Worm (Caenorhabditis elegans): ENCODE results near the gene srd-64.
A peak's percentile ranks its signal among the peaks of the same experiment; 100 is the strongest.

srd-64 gene

ce11 chrIII:1705331-1705730, 10.4 kb upstream of the srd-64 start:
- no peak for TF ChIP-seq skn-1 (tag; optimal IDR thresholded peaks at IDR 0.05)
- no peak for TF ChIP-seq nhr-77 (tag; optimal IDR thresholded peaks at IDR 0.05)
- no peak for TF ChIP-seq Y55F3AM.14 (GFP tag; optimal IDR thresholded peaks at IDR 0.05)
- no peak for TF ChIP-seq nhr-129 (tag; optimal IDR thresholded peaks at IDR 0.05)
- TF ChIP-seq ama-1 (optimal IDR thresholded peaks at IDR 0.05): no peak
- TF ChIP-seq ztf-4 (tag; optimal IDR thresholded peaks at IDR 0.05): no peak
- TF ChIP-seq egl-27 (tag; optimal IDR thresholded peaks at IDR 0.05): no peak
- no peak for TF ChIP-seq ZK546.5 (tag; optimal IDR thresholded peaks at IDR 0.05)
- TF ChIP-seq elt-3 (tag; optimal IDR thresholded peaks at IDR 0.05): no peak

ce11 chrIII:1704020-1704419, 9.1 kb upstream of the srd-64 start:
- TF ChIP-seq nhr-25 (tag; optimal IDR thresholded peaks at IDR 0.05): no peak
- no peak for TF ChIP-seq nhr-21 (tag; optimal IDR thresholded peaks at IDR 0.05)
- TF ChIP-seq lin-39 (tag; optimal IDR thresholded peaks at IDR 0.05): no peak

ce11 chrIII:1702337-1702736, 7.4 kb upstream of the srd-64 start, which contains the start of gene spex-3:
Gene spex-3, minus strand, starts transcription at chrIII:1702437.
- TF ChIP-seq aly-2 (tag; optimal IDR thresholded peaks at IDR 0.05) (no peak), nhr-237 (tag; optimal IDR thresholded peaks at IDR 0.05) (no peak), nhr-23 (tag; optimal IDR thresholded peaks at IDR 0.05) (no peak), alr-1 (tag; optimal IDR thresholded peaks at IDR 0.05) (no peak)

DNA sequence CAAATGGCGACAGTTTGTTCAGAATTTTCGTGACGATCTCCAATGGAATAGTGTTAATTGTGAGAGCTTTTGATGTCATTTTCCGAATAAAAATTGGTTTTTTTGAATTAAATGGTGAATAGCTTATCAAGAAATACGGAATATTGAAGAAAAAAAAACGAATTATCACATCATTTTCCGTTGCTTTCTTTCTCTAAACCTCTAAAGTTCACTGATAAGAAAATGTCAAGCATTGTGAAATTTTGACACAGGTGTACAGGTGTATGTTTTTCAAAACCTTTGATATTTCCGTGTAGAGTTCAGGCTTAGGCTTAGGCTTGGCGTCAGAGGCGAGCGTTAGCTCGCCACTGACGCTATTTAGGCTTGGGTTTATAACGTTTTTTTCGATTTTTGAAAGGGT, 3.9 kb upstream of the srd-64 start, which contains the start of gene fbxa-74:
TSS of gene fbxa-74 (minus strand) at position 145 of the 400 bp plus-strand sequence.
- TF ChIP-seq sem-4 (tag; optimal IDR thresholded peaks at IDR 0.05): no peak
- TF ChIP-seq unc-62 (GFP tag; optimal IDR thresholded peaks at IDR 0.05): no peak
- no peak for TF ChIP-seq sma-9 (GFP tag; optimal IDR thresholded peaks at IDR 0.05)
- no peak for TF ChIP-seq sma-9 (tag; optimal IDR thresholded peaks at IDR 0.05)
- TF ChIP-seq fos-1 (tag; optimal IDR thresholded peaks at IDR 0.05): peak; percentile 67

DNA sequence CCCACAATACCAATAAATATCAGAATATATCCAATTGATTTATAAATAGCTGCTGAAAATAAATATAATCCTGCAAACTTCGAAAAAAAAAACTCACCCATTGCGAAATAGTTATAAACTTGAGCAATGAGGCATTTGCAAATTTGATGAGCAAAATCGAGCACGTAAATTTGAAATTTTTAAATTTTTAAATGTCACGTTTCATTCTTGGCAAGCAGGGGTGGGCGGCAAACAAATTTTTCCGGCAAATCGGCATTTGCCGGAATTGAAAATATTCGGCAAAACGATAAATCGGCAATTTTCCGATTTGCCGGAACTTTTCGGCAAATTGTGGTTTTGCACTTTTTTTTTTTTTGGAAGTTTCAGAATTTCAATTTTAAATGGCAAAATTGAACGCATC, 5.0 kb downstream of the srd-64 start, which contains the start of gene Y22D7AR.14:
TSS of gene Y22D7AR.14 (minus strand) at position 101 of the 400 bp plus-strand sequence.
- no peak for TF ChIP-seq lin-13 (GFP tag; optimal IDR thresholded peaks at IDR 0.05)
- TF ChIP-seq lin-39 (tag; optimal IDR thresholded peaks at IDR 0.05): no peak
- no peak for TF ChIP-seq mab-5 (tag; optimal IDR thresholded peaks at IDR 0.05)
- TF ChIP-seq nhr-25 (tag; optimal IDR thresholded peaks at IDR 0.05): no peak
- TF ChIP-seq nhr-77 (tag; optimal IDR thresholded peaks at IDR 0.05): no peak
- TF ChIP-seq unc-39 (tag; optimal IDR thresholded peaks at IDR 0.05): no peak
- TF ChIP-seq lin-11 (tag; optimal IDR thresholded peaks at IDR 0.05): no peak

ce11 chrIII:1687999-1688398, 6.9 kb downstream of the srd-64 start, which contains the start of gene Y22D7AR.7:
Gene Y22D7AR.7, minus strand, starts transcription at chrIII:1688099.
- TF ChIP-seq R02D3.7 (tag; optimal IDR thresholded peaks at IDR 0.05): no peak
- TF ChIP-seq nhr-12 (tag; optimal IDR thresholded peaks at IDR 0.05): no peak
- no peak for TF ChIP-seq elt-1 (tag; optimal IDR thresholded peaks at IDR 0.05)
- TF ChIP-seq Y55F3AM.14 (GFP tag; optimal IDR thresholded peaks at IDR 0.05): no peak

ce11 chrIII:1682262-1682661, 12.6 kb downstream of the srd-64 start:
- TF ChIP-seq nhr-129 (tag; optimal IDR thresholded peaks at IDR 0.05) (peak; percentile 70), sma-9 (GFP tag; optimal IDR thresholded peaks at IDR 0.05) (peak; percentile 74), sma-9 (tag; optimal IDR thresholded peaks at IDR 0.05) (no peak), nhr-6 (tag; optimal IDR thresholded peaks at IDR 0.05) (no peak), nhr-10 (tag; optimal IDR thresholded peaks at IDR 0.05) (no peak), dmd-4 (tag; optimal IDR thresholded peaks at IDR 0.05) (no peak), F13H6.1 (tag; optimal IDR thresholded peaks at IDR 0.05) (peak; percentile 37), R02D3.7 (tag; optimal IDR thresholded peaks at IDR 0.05) (no peak), elt-3 (tag; optimal IDR thresholded peaks at IDR 0.05) (no peak), ztf-4 (tag; optimal IDR thresholded peaks at IDR 0.05) (peak; percentile 22), mdl-1 (tag; optimal IDR thresholded peaks at IDR 0.05) (peak; percentile 1 to 38), C34F6.9 (tag; optimal IDR thresholded peaks at IDR 0.05) (peak; percentile 37), lin-11 (tag; optimal IDR thresholded peaks at IDR 0.05) (peak; percentile 19)
